Fruit fly (Drosophila melanogaster) whole organism, adult: ENCODE data around the gene CG7483.
A peak's percentile ranks its signal among the peaks of the same experiment; 100 is the strongest.

ENCODE experiments used
- CG11617 ChIP-seq: fragments of 200-800 bp; sonication (Bioruptor generic); optimal IDR thresholded peaks from 2 replicates; lab custom pipeline; 2017; ENCODE audit warnings: mild to moderate bottlenecking, missing biosample characterization, missing genetic modification reagents, missing genetic modification characterization
- CG12768 ChIP-seq: fragments of 200-800 bp; sonication (Bioruptor generic); optimal IDR thresholded peaks from 2 replicates; lab custom pipeline; 2017; ENCODE audit warnings: missing biosample characterization, missing genetic modification characterization, mild to moderate bottlenecking, moderate library complexity, missing genetic modification reagents
- CG14711 ChIP-seq: fragments of 200-800 bp; sonication (Bioruptor generic); optimal IDR thresholded peaks from 2 replicates; lab custom pipeline; 2018; ENCODE audit warnings: missing biosample characterization, mild to moderate bottlenecking, missing genetic modification characterization, moderate library complexity
- CG1620 ChIP-seq: fragments of 200-800 bp; sonication (Bioruptor generic); optimal IDR thresholded peaks from 2 replicates; lab custom pipeline; 2016; ENCODE audit warnings: missing biosample characterization, missing genetic modification characterization
- CG33017 ChIP-seq: fragments of 200-800 bp; sonication (Bioruptor generic); optimal IDR thresholded peaks from 2 replicates; lab custom pipeline; 2018; ENCODE audit warnings: missing biosample characterization, mild to moderate bottlenecking, missing genetic modification characterization, moderate library complexity
- CG5204 ChIP-seq: fragments of 200-800 bp; sonication (Bioruptor generic); optimal IDR thresholded peaks from 2 replicates; lab custom pipeline; 2016; ENCODE audit warnings: missing biosample characterization, missing genetic modification characterization
- CG7045 ChIP-seq: fragments of 200-800 bp; sonication (Bioruptor generic); optimal IDR thresholded peaks from 2 replicates; lab custom pipeline; 2017; ENCODE audit warnings: missing biosample characterization, mild to moderate bottlenecking, missing genetic modification characterization
- CG7101 ChIP-seq: fragments of 200-800 bp; sonication (Bioruptor generic); optimal IDR thresholded peaks from 2 replicates; lab custom pipeline; 2018; ENCODE audit warnings: missing biosample characterization, mild to moderate bottlenecking, missing genetic modification characterization, moderate library complexity
- Clk ChIP-seq: fragments of 200-800 bp; sonication (Bioruptor generic); optimal IDR thresholded peaks from 2 replicates; lab custom pipeline; 2017; ENCODE audit warnings: missing biosample characterization, missing genetic modification characterization
- Crg-1 ChIP-seq: fragments of 200-800 bp; sonication (Bioruptor generic); optimal IDR thresholded peaks from 2 replicates; lab custom pipeline; 2016; ENCODE audit warnings: missing biosample characterization, missing genetic modification characterization
- Hr96 ChIP-seq: fragments of 200-800 bp; sonication (Bioruptor generic); optimal IDR thresholded peaks from 2 replicates; lab custom pipeline; 2016; ENCODE audit warnings: missing biosample characterization, missing genetic modification characterization
- Mnt ChIP-seq: fragments of 200-800 bp; sonication (Bioruptor generic); optimal IDR thresholded peaks from 2 replicates; lab custom pipeline; 2016; ENCODE audit warnings: missing biosample characterization, mild to moderate bottlenecking, missing genetic modification characterization
- bab1 ChIP-seq: fragments of 200-800 bp; sonication (Bioruptor generic); optimal IDR thresholded peaks from 3 replicates; lab custom pipeline; 2019; ENCODE audit warnings: missing biosample characterization, mild to moderate bottlenecking, missing genetic modification characterization, moderate library complexity
- cic ChIP-seq: fragments of 200-800 bp; sonication (Bioruptor generic); optimal IDR thresholded peaks from 2 replicates; lab custom pipeline; 2017; ENCODE audit warnings: missing biosample characterization, mild to moderate bottlenecking, missing genetic modification characterization, moderate library complexity
- cnc ChIP-seq, 2 experiments: fragments of >200 bp; optimal IDR thresholded peaks; 2 replicates each; lab custom pipeline; 2017
- kay ChIP-seq: fragments of 200-800 bp; sonication (Bioruptor generic); peaks from one replicate; lab custom pipeline; 2016; ENCODE audit warnings: missing biosample characterization, missing genetic modification characterization, borderline replicate concordance
- ovo ChIP-seq: fragments of 200-800 bp; sonication (Bioruptor generic); optimal IDR thresholded peaks from 2 replicates; lab custom pipeline; 2016; ENCODE audit warnings: missing biosample characterization, missing genetic modification characterization
- pad ChIP-seq: fragments of 200-800 bp; sonication (Bioruptor generic); optimal IDR thresholded peaks from 3 replicates; lab custom pipeline; 2017; ENCODE audit warnings: missing biosample characterization, missing genetic modification characterization, mild to moderate bottlenecking, moderate library complexity, missing genetic modification reagents
- tj ChIP-seq: fragments of 200-800 bp; sonication (Bioruptor generic); optimal IDR thresholded peaks from 3 replicates; lab custom pipeline; 2017; ENCODE audit warnings: missing biosample characterization, mild to moderate bottlenecking, missing genetic modification characterization, moderate library complexity
- toe ChIP-seq: fragments of 200-800 bp; sonication (Bioruptor generic); optimal IDR thresholded peaks from 2 replicates; lab custom pipeline; 2016; ENCODE audit warnings: missing biosample characterization, missing genetic modification characterization

CG7483 gene

dm6 chr3R:8306188-8306926 is 6.7 kb upstream of the CG7483 start:
- TF ChIP-seq cic (no peak), Crg-1 (GFP tag; lab: Kevin White, UChicago) (no peak), bab1 (GFP tag; lab: Kevin White, UChicago) (no peak), toe (GFP tag; lab: Kevin White, UChicago) (no peak), Clk (GFP tag; lab: Kevin White, UChicago) (no peak), CG33017 (no peak), CG7101 (tag; lab: Kevin White, UChicago) (no peak), CG11617 (GFP tag; lab: Kevin White, UChicago) (no peak), CG1620 (GFP tag; lab: Kevin White, UChicago) (no peak), CG5204 (GFP tag; lab: Kevin White, UChicago) (no peak), CG12768 (peak; percentile 2), pad (GFP tag; lab: Kevin White, UChicago) (peak; percentile 99)

dm6 chr3R:8306927-8307261 is 6.1 kb upstream of the CG7483 start:
- TF ChIP-seq bab1 (GFP tag; lab: Kevin White, UChicago), result no peak
- TF ChIP-seq CG11617 (GFP tag; lab: Kevin White, UChicago), result no peak
- TF ChIP-seq CG7101 (tag; lab: Kevin White, UChicago), result no peak
- no peak for TF ChIP-seq kay (GFP tag; lab: Kevin White, UChicago)
- no peak for TF ChIP-seq toe (GFP tag; lab: Kevin White, UChicago)
- no peak for TF ChIP-seq Mnt
- no peak for TF ChIP-seq ovo (GFP tag; lab: Kevin White, UChicago)
- TF ChIP-seq cic, result no peak
- no peak for TF ChIP-seq CG7045
- no peak for TF ChIP-seq CG5204 (GFP tag; lab: Kevin White, UChicago)
- TF ChIP-seq Clk (GFP tag; lab: Kevin White, UChicago), result no peak

dm6 chr3R:8307283-8307682 is 5.7 kb upstream of the CG7483 start:
- TF ChIP-seq tj (no peak), CG1620 (GFP tag; lab: Kevin White, UChicago) (no peak), Mnt (no peak), cic (no peak), Crg-1 (GFP tag; lab: Kevin White, UChicago) (no peak), Hr96 (GFP tag; lab: Kevin White, UChicago) (no peak), bab1 (GFP tag; lab: Kevin White, UChicago) (no peak), CG12768 (no peak)

DNA sequence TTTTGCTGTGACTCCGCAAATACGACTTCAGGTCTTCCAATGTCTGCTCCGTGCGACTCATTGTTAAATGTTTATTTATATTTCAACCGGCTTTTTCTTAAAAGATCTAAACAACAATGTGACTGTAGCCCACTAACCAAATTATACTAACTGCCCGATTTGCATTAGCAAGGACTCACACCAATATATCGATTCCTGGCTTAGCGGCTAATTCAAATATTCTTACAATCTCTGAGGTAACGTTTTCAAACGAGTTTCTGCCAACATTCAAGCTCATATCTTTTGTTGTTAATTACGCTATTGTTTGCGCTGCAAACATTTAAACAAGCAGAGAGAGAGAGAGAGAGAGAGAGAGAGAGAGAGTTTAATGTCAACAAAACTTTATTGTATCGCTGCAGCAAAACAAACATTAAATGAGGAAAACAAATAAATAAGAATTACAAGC is 4.5 kb upstream of the CG7483 start, which contains the start of gene tex:
tex (minus strand) TSS at position 131 of the 445 bp plus-strand sequence.
- peak; percentile 24 for TF ChIP-seq cic
- no peak for TF ChIP-seq Hr96 (GFP tag; lab: Kevin White, UChicago)

dm6 chr3R:8310678-8311077 is 2.3 kb upstream of the CG7483 start, which contains the start of gene CG11693:
CG11693 (minus strand) TSS chr3R:8310778.
- no peak for TF ChIP-seq pad (GFP tag; lab: Kevin White, UChicago)
- TF ChIP-seq Crg-1 (GFP tag; lab: Kevin White, UChicago), result no peak
- TF ChIP-seq Hr96 (GFP tag; lab: Kevin White, UChicago), result no peak
- TF ChIP-seq CG14711, result no peak
- no peak for TF ChIP-seq Mnt
- TF ChIP-seq CG33017, result no peak
- TF ChIP-seq CG12768, result no peak
- no peak for TF ChIP-seq cnc (optimal IDR thresholded peaks at IDR 0.05; lab: Kevin White, UChicago)
- TF ChIP-seq CG11617 (GFP tag; lab: Kevin White, UChicago), result no peak
- no peak for TF ChIP-seq CG5204 (GFP tag; lab: Kevin White, UChicago)
- TF ChIP-seq CG1620 (GFP tag; lab: Kevin White, UChicago), result no peak
- no peak for TF ChIP-seq bab1 (GFP tag; lab: Kevin White, UChicago)
- TF ChIP-seq kay (GFP tag; lab: Kevin White, UChicago), result no peak
- no peak for TF ChIP-seq ovo (GFP tag; lab: Kevin White, UChicago)
- TF ChIP-seq CG7045, result no peak

DNA sequence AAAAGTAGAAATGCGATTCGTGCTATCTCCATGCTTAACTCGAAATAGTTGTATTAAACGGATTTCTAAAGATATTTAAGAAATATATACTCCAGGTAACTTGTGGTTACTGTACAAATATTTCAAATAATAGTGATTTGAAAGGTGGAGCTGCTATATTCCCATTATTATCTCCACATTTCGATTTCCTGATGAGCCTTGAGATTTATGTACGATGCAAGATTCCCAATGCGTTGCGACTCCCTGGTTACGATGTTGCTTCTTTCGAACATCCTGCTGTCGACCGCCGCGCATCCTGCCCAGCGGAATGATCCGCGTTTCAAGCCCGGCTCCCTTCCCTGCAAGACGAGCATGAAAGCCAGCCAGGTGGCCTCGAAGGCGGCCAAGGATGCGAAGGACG is 971 bp upstream of the CG7483 start, which contains the start of the genes CG11694 and CG11698:
CG11694 (minus strand) TSS at position 101 of the 400 bp plus-strand sequence.
CG11698 (plus strand) TSS at position 152 of the 400 bp plus-strand sequence.
- TF ChIP-seq toe (GFP tag; lab: Kevin White, UChicago), result no peak
- TF ChIP-seq pad (GFP tag; lab: Kevin White, UChicago), result no peak
- no peak for TF ChIP-seq CG12768
- no peak for TF ChIP-seq CG5204 (GFP tag; lab: Kevin White, UChicago)
- no peak for TF ChIP-seq cnc (optimal IDR thresholded peaks at IDR 0.05; lab: Kevin White, UChicago)
- TF ChIP-seq CG1620 (GFP tag; lab: Kevin White, UChicago), result no peak
- no peak for TF ChIP-seq CG14711
- no peak for TF ChIP-seq ovo (GFP tag; lab: Kevin White, UChicago)
- no peak for TF ChIP-seq cic
- TF ChIP-seq CG33017, result no peak
- no peak for TF ChIP-seq CG7045
- TF ChIP-seq CG7101 (tag; lab: Kevin White, UChicago), result no peak
- no peak for TF ChIP-seq Crg-1 (GFP tag; lab: Kevin White, UChicago)
- no peak for TF ChIP-seq tj
- no peak for TF ChIP-seq bab1 (GFP tag; lab: Kevin White, UChicago)
- TF ChIP-seq Hr96 (GFP tag; lab: Kevin White, UChicago), result no peak
- TF ChIP-seq Clk (GFP tag; lab: Kevin White, UChicago), result no peak
